Fruit fly (Drosophila melanogaster) S2 (cell line): ENCODE results near the gene AstCC.

Experiments
- CG8478 ChIP-seq: fragments of >200 bp; optimal IDR thresholded peaks from 2 replicates; lab custom pipeline; 2018
- CTCF ChIP-seq, 2 experiments: fragments of >200 bp; optimal IDR thresholded peaks; 2 replicates each; lab custom pipeline; 2018

DNA sequence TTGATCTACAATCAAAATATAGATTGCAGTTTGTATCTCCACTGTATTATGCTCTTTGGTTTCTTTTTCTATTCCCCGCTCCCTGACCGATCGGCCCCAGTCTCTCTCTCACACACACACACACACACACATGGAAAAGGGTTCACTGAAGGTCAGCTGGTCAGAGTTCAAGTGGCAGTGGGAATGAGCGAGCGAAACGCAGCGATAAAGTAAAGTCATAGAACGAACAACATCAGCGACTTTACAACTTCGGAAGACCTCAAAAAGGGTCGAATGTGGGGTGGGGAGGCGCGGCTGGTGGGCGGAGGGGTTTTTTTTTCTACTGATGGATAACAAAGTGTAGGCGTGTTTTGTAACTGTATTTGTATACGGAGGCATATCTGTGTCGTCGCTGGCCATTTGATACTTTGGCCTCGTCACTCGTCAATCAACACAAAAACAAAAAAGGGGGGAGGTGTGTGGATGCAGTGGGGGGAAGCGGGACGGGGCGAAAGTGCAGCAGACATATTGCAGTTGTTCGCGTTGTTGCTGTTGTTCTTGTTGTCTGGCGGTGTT, 26.8 kb downstream of the AstCC start:
- TF ChIP-seq CG8478 (lab: Kevin White, UChicago) (no peak), CTCF (optimal IDR thresholded peaks at IDR 0.05; lab: Kevin White, UChicago) (no peak)
